Fruit fly (Drosophila melanogaster) whole organism, embryonic: Measurements from ENCODE around the gene caz.

Source experiments
- Atf6 ChIP-seq: fragments of 200-800 bp; sonication (Bioruptor generic); IDR thresholded peaks from 2 replicates; pipeline ENCODE4 v1.3.6; 2022; ENCODE audit warnings: missing biosample characterization, missing genetic modification characterization
- Bteb2 ChIP-seq: fragments of 200-800 bp; sonication (Bioruptor generic); optimal IDR thresholded peaks from 2 replicates; lab custom pipeline; 2016; ENCODE audit warnings: missing biosample characterization, missing genetic modification characterization
- CG10147 ChIP-seq: fragments of 200-800 bp; sonication (Bioruptor generic); optimal IDR thresholded peaks from 2 replicates; lab custom pipeline; 2019; ENCODE audit warnings: missing biosample characterization, mild to moderate bottlenecking, missing genetic modification characterization, moderate library complexity
- CG10274 ChIP-seq: fragments of 200-800 bp; sonication (Bioruptor generic); optimal IDR thresholded peaks from 3 replicates; lab custom pipeline; 2017; ENCODE audit warnings: missing biosample characterization, mild to moderate bottlenecking, missing genetic modification characterization
- CG11456 ChIP-seq: fragments of 200-800 bp; sonication (Bioruptor generic); IDR thresholded peaks from 3 replicates; pipeline ENCODE4 v1.3.6; 2022; ENCODE audit warnings: missing biosample characterization, missing genetic modification characterization
- CG12744 ChIP-seq: fragments of 200-800 bp; sonication (Bioruptor generic); optimal IDR thresholded peaks from 2 replicates; lab custom pipeline; 2016; ENCODE audit warnings: missing biosample characterization, missing genetic modification characterization
- CG17359 ChIP-seq: fragments of 200-800 bp; sonication (Bioruptor generic); optimal IDR thresholded peaks from 3 replicates; lab custom pipeline; 2018; ENCODE audit warnings: missing biosample characterization, mild to moderate bottlenecking, missing genetic modification characterization, moderate library complexity
- CG17829 ChIP-seq: fragments of 200-800 bp; optimal IDR thresholded peaks from 2 replicates; lab custom pipeline; 2019; ENCODE audit warnings: missing biosample characterization, mild to moderate bottlenecking, missing genetic modification characterization, moderate library complexity
- CG18262 ChIP-seq: fragments of 200-800 bp; optimal IDR thresholded peaks from 3 replicates; lab custom pipeline; 2019; ENCODE audit warnings: missing biosample characterization, mild to moderate bottlenecking, missing genetic modification characterization, moderate library complexity
- CG18764 ChIP-seq: fragments of 200-800 bp; sonication (Bioruptor generic); optimal IDR thresholded peaks from 3 replicates; lab custom pipeline; 2016; ENCODE audit warnings: missing biosample characterization, missing genetic modification characterization
- CG2202 ChIP-seq: fragments of 200-800 bp; sonication (Bioruptor generic); optimal IDR thresholded peaks from 2 replicates; lab custom pipeline; 2018; ENCODE audit warnings: missing biosample characterization, mild to moderate bottlenecking, missing genetic modification characterization
- CG3065 ChIP-seq: fragments of 200-800 bp; sonication (Bioruptor generic); optimal IDR thresholded peaks from 2 replicates; lab custom pipeline; 2016; ENCODE audit warnings: missing biosample characterization, missing genetic modification characterization
- CG3847 ChIP-seq: fragments of 200-800 bp; sonication (Bioruptor generic); IDR thresholded peaks from 2 replicates; pipeline ENCODE4 v1.3.6; 2022; ENCODE audit warnings: missing biosample characterization, missing genetic modification characterization
- CG4360 ChIP-seq: fragments of 200-800 bp; sonication (Bioruptor generic); IDR thresholded peaks from 2 replicates; pipeline ENCODE4 v1.3.6; 2022; ENCODE audit warnings: missing biosample characterization, missing genetic modification characterization
- CG6791 ChIP-seq: fragments of 200-800 bp; sonication (Bioruptor generic); IDR thresholded peaks from 3 replicates; pipeline ENCODE4 v1.3.6; 2022; ENCODE audit warnings: missing biosample characterization, missing genetic modification characterization; ENCODE audit not compliant: partially characterized antibody
- CG7556 ChIP-seq: fragments of 200-800 bp; sonication (Bioruptor generic); optimal IDR thresholded peaks from 2 replicates; lab custom pipeline; 2017; ENCODE audit warnings: missing biosample characterization, mild to moderate bottlenecking, missing genetic modification characterization
- CG7963 ChIP-seq: fragments of 200-800 bp; sonication (Bioruptor generic); IDR thresholded peaks from 3 replicates; pipeline ENCODE4 v1.3.6; 2022; ENCODE audit warnings: missing biosample characterization, missing genetic modification characterization; ENCODE audit not compliant: partially characterized antibody
- CG8281 ChIP-seq: fragments of 200-800 bp; sonication (Bioruptor generic); optimal IDR thresholded peaks from 2 replicates; lab custom pipeline; 2018; ENCODE audit warnings: missing biosample characterization, mild to moderate bottlenecking, missing genetic modification characterization, moderate library complexity
- CG8478 ChIP-seq: fragments of >200 bp; optimal IDR thresholded peaks from 2 replicates; lab custom pipeline; 2018
- CG8765 ChIP-seq: fragments of 200-800 bp; sonication (Bioruptor generic); IDR thresholded peaks from 2 replicates; pipeline ENCODE4 v1.3.6; 2022; ENCODE audit warnings: missing biosample characterization, missing genetic modification characterization
- E2f1 ChIP-seq: fragments of 200-800 bp; sonication (Bioruptor generic); IDR thresholded peaks from 2 replicates; pipeline ENCODE4 v1.3.6; 2022; ENCODE audit warnings: missing biosample characterization, missing genetic modification characterization
- Hsf ChIP-seq: fragments of 200-800 bp; sonication (Bioruptor generic); optimal IDR thresholded peaks from 3 replicates; lab custom pipeline; 2016; ENCODE audit warnings: missing biosample characterization, missing genetic modification characterization
- Lpt ChIP-seq: fragments of >200 bp; optimal IDR thresholded peaks from 2 replicates; lab custom pipeline; 2018; ENCODE audit warnings: missing biosample characterization, missing genetic modification characterization
- MBD-R2 ChIP-seq: fragments of 200-800 bp; sonication (Bioruptor generic); IDR thresholded peaks from 2 replicates; pipeline ENCODE4 v1.3.6; 2022; ENCODE audit warnings: missing biosample characterization, missing genetic modification characterization
- Meics ChIP-seq: fragments of 200-800 bp; sonication (Bioruptor generic); optimal IDR thresholded peaks from 2 replicates; lab custom pipeline; 2017; ENCODE audit warnings: missing biosample characterization, mild to moderate bottlenecking, missing genetic modification characterization
- Myb ChIP-seq: fragments of 200-800 bp; sonication (Bioruptor generic); optimal IDR thresholded peaks from 2 replicates; lab custom pipeline; 2016; ENCODE audit warnings: missing biosample characterization, missing genetic modification characterization
- Oli ChIP-seq: fragments of 200-800 bp; sonication (Bioruptor generic); optimal IDR thresholded peaks from 2 replicates; lab custom pipeline; 2018; ENCODE audit warnings: missing biosample characterization, mild to moderate bottlenecking, missing genetic modification characterization, moderate library complexity
- Optix ChIP-seq: fragments of 200-800 bp; sonication (Bioruptor generic); IDR thresholded peaks from 3 replicates; pipeline ENCODE4 v1.3.6; 2022; ENCODE audit warnings: missing biosample characterization, missing genetic modification characterization
- Pdp1 ChIP-seq, 2 experiments: fragments of 200-800 bp; sonication (Bioruptor generic); optimal IDR thresholded peaks; 3 replicates each; lab custom pipeline; 2016; ENCODE audit warnings: missing biosample characterization in 2 of 2, missing genetic modification characterization in 2 of 2, mild to moderate bottlenecking in 1 of 2, moderate library complexity in 1 of 2
- Scr ChIP-seq: fragments of 200-800 bp; sonication (Bioruptor generic); IDR thresholded peaks from 2 replicates; pipeline ENCODE4 v1.3.6; 2022; ENCODE audit warnings: missing biosample characterization, missing genetic modification characterization; ENCODE audit not compliant: partially characterized antibody
- Sox102F ChIP-seq: fragments of 200-800 bp; sonication (Bioruptor generic); optimal IDR thresholded peaks from 2 replicates; lab custom pipeline; 2018; ENCODE audit warnings: missing biosample characterization, mild to moderate bottlenecking, missing genetic modification characterization, moderate library complexity
- aop ChIP-seq: fragments of 200-800 bp; sonication (Bioruptor generic); IDR thresholded peaks from 2 replicates; pipeline ENCODE4 v1.3.6; 2022; ENCODE audit warnings: missing biosample characterization, missing genetic modification characterization
- ara ChIP-seq: fragments of 200-800 bp; sonication (Bioruptor generic); IDR thresholded peaks from 2 replicates; pipeline ENCODE4 v1.3.6; 2022; ENCODE audit warnings: missing biosample characterization, missing genetic modification characterization
- crol ChIP-seq: fragments of 200-800 bp; sonication (Bioruptor generic); IDR thresholded peaks from 2 replicates; pipeline ENCODE4 v1.3.6; 2022; ENCODE audit warnings: missing biosample characterization, missing genetic modification characterization
- emc ChIP-seq: fragments of 200-800 bp; sonication (Bioruptor generic); optimal IDR thresholded peaks from 2 replicates; lab custom pipeline; 2016; ENCODE audit warnings: missing biosample characterization, missing genetic modification characterization
- exex ChIP-seq: fragments of 200-800 bp; sonication (Bioruptor generic); optimal IDR thresholded peaks from 4 replicates; lab custom pipeline; 2018; ENCODE audit warnings: missing biosample characterization, mild to moderate bottlenecking, missing genetic modification characterization, moderate library complexity
- fu2 ChIP-seq: fragments of 200-800 bp; sonication (Bioruptor generic); optimal IDR thresholded peaks from 2 replicates; lab custom pipeline; 2016; ENCODE audit warnings: missing biosample characterization, missing genetic modification characterization
- gcm ChIP-seq: fragments of 200-800 bp; sonication (Bioruptor generic); optimal IDR thresholded peaks from 2 replicates; lab custom pipeline; 2019; ENCODE audit warnings: missing biosample characterization, mild to moderate bottlenecking, missing genetic modification characterization, moderate library complexity
- gsb-n ChIP-seq: fragments of 200-800 bp; sonication (Bioruptor generic); optimal IDR thresholded peaks from 3 replicates; lab custom pipeline; 2018; ENCODE audit warnings: missing biosample characterization, mild to moderate bottlenecking, missing genetic modification characterization
- ham ChIP-seq: fragments of 200-800 bp; sonication (Bioruptor generic); IDR thresholded peaks from 2 replicates; pipeline ENCODE4 v1.3.6; 2022; ENCODE audit warnings: missing biosample characterization, missing genetic modification characterization
- ind ChIP-seq: fragments of 200-800 bp; sonication (Bioruptor generic); optimal IDR thresholded peaks from 3 replicates; lab custom pipeline; 2016; ENCODE audit warnings: missing biosample characterization, missing genetic modification characterization
- kah ChIP-seq: fragments of 200-800 bp; sonication (Bioruptor generic); optimal IDR thresholded peaks from 2 replicates; lab custom pipeline; 2018; ENCODE audit warnings: missing biosample characterization, mild to moderate bottlenecking, missing genetic modification characterization
- maf-S ChIP-seq: fragments of 200-800 bp; sonication (Bioruptor generic); optimal IDR thresholded peaks from 2 replicates; lab custom pipeline; 2016; ENCODE audit warnings: missing biosample characterization, missing genetic modification characterization
- org-1 ChIP-seq: fragments of 200-800 bp; sonication (Bioruptor generic); optimal IDR thresholded peaks from 2 replicates; lab custom pipeline; 2017; ENCODE audit warnings: missing biosample characterization, missing genetic modification characterization
- phol ChIP-seq: fragments of 200-800 bp; sonication (Bioruptor generic); optimal IDR thresholded peaks from 3 replicates; lab custom pipeline; 2018; ENCODE audit warnings: missing biosample characterization, mild to moderate bottlenecking, missing genetic modification characterization, moderate library complexity
- psq ChIP-seq: fragments of 200-800 bp; sonication (Bioruptor generic); optimal IDR thresholded peaks from 2 replicates; lab custom pipeline; 2017; ENCODE audit warnings: missing biosample characterization, missing genetic modification characterization
- pum ChIP-seq: fragments of 200-800 bp; sonication (Bioruptor generic); optimal IDR thresholded peaks from 2 replicates; lab custom pipeline; 2016; ENCODE audit warnings: missing biosample characterization, missing genetic modification characterization
- sc ChIP-seq, 3 experiments: fragments of >200 bp in 2 of 3; fragments of 200-800 bp in 1 of 3; sonication (Bioruptor generic) in 1 of 3; optimal IDR thresholded peaks; 2 replicates in 2 of 3; 3 replicates in 1 of 3; lab custom pipeline; 2017; ENCODE audit warnings: mild to moderate bottlenecking in 1 of 3, missing biosample characterization in 1 of 3, missing genetic modification characterization in 1 of 3, missing genetic modification reagents in 1 of 3
- shn ChIP-seq: fragments of 200-800 bp; sonication (Bioruptor generic); optimal IDR thresholded peaks from 3 replicates; lab custom pipeline; 2016; ENCODE audit warnings: missing biosample characterization, missing genetic modification characterization
- sima ChIP-seq: fragments of 200-800 bp; sonication (Bioruptor generic); optimal IDR thresholded peaks from 2 replicates; lab custom pipeline; 2016; ENCODE audit warnings: missing biosample characterization, missing genetic modification characterization
- ssp ChIP-seq: fragments of 200-800 bp; sonication (Bioruptor generic); IDR thresholded peaks from 2 replicates; pipeline ENCODE4 v1.3.6; 2022; ENCODE audit warnings: missing biosample characterization, missing genetic modification characterization

caz gene

DNA sequence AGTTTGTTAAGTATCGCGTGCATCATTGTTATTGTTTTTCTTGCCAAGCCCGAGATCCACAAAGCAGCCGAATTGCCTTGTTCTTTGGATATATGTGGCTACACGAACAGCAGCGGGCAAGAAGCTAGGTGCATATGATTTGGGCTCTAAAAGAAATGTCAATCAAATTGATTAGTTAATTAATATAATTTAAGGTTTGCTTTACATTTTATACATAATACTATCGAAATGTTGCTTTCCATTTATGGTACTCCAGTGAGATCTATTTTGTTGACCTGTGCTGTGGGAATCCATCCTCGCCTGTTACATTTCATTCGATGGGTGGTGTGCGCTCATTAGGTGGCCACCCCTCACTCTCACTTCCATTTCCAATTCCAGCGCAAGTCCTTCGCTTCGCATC, 25.2 kb upstream of the caz start (continued):
- TF ChIP-seq sc (optimal IDR thresholded peaks at IDR 0.05; lab: Kevin White, UChicago) (no peak), sc (GFP tag; optimal IDR thresholded peaks at IDR 0.05; lab: Kevin White, UChicago) (peak; percentile 56), gcm (GFP tag; lab: Kevin White, UChicago) (peak; percentile 63), crol (GFP tag; lab: Robert Waterston, UW) (no peak), Hsf (GFP tag; lab: Kevin White, UChicago) (peak; percentile 74), Sox102F (GFP tag; lab: Kevin White, UChicago) (peak; percentile 78), psq (GFP tag; lab: Kevin White, UChicago) (no peak), CG10147 (GFP tag; lab: Kevin White, UChicago) (peak; percentile 74), fu2 (GFP tag; lab: Kevin White, UChicago) (peak; percentile 22), emc (GFP tag; lab: Kevin White, UChicago) (peak; percentile 18), E2f1 (peak; percentile 75), Optix (GFP tag; lab: Robert Waterston, UW) (peak; percentile 66; the same call in 1 of the 3 replicates), shn (no peak), CG7556 (GFP tag; lab: Kevin White, UChicago) (peak; percentile 81), Atf6 (GFP tag; lab: Robert Waterston, UW) (peak; percentile 85), Myb (GFP tag; lab: Kevin White, UChicago) (no peak), CG10274 (GFP tag; lab: Kevin White, UChicago) (peak; percentile 31), CG2202 (tag; lab: Kevin White, UChicago) (peak; percentile 67), kah (GFP tag; lab: Kevin White, UChicago) (peak; percentile 32), CG3847 (peak; percentile 70), Bteb2 (GFP tag; lab: Kevin White, UChicago) (peak; percentile 45), CG17359 (peak; percentile 84), gsb-n (peak; percentile 83), CG17829 (tag; lab: Kevin White, UChicago) (peak; percentile 77), CG7963 (no peak), CG6791 (GFP tag; lab: Robert Waterston, UW) (no peak), CG3065 (GFP tag; lab: Kevin White, UChicago) (peak; percentile 13), CG8478 (no peak), Pdp1 (GFP tag; optimal IDR thresholded peaks at IDR 0.05; lab: Kevin White, UChicago) (peak; percentile 63 to 69), CG8281 (tag; lab: Kevin White, UChicago) (peak; percentile 28), Lpt (GFP tag; lab: Kevin White, UChicago) (no peak), org-1 (GFP tag; lab: Kevin White, UChicago) (peak; percentile 74), CG18764 (GFP tag; lab: Kevin White, UChicago) (peak; percentile 67), MBD-R2 (peak; percentile 51; the same call in 1 of the 2 replicates), CG11456 (peak; percentile 70), ham (GFP tag; lab: Robert Waterston, UW) (no peak), phol (tag; lab: Kevin White, UChicago) (peak; percentile 80), exex (tag; lab: Kevin White, UChicago) (peak; percentile 25), Meics (GFP tag; lab: Kevin White, UChicago) (peak; percentile 79), ara (GFP tag; lab: Robert Waterston, UW) (peak; percentile 79; the same call in 1 of the 2 replicates), pum (GFP tag; lab: Kevin White, UChicago) (peak; percentile 59), ssp (GFP tag; lab: Robert Waterston, UW) (peak; percentile 54), maf-S (GFP tag; lab: Kevin White, UChicago) (peak; percentile 15), CG12744 (peak; percentile 21), ind (GFP tag; lab: Kevin White, UChicago) (peak; percentile 69), Scr (GFP tag; lab: Robert Waterston, UW) (no peak), aop (GFP tag; lab: Robert Waterston, UW) (no peak), CG18262 (tag; lab: Kevin White, UChicago) (peak; percentile 79), CG4360 (peak; percentile 59), sima (GFP tag; lab: Kevin White, UChicago) (no peak), CG8765 (GFP tag; lab: Robert Waterston, UW) (peak; percentile 76), Oli (tag; lab: Kevin White, UChicago) (peak; percentile 79)
